Fruit fly (Drosophila melanogaster) whole organism, embryonic: Measurements from ENCODE around the gene CG11893.

Source experiments
- Atf6 ChIP-seq: fragments of 200-800 bp; sonication (Bioruptor generic); IDR thresholded peaks from 2 replicates; pipeline ENCODE4 v1.3.6; 2022; ENCODE audit warnings: missing biosample characterization, missing genetic modification characterization
- Bdp1 ChIP-seq: fragments of 200-800 bp; sonication (Bioruptor generic); optimal IDR thresholded peaks from 3 replicates; lab custom pipeline; 2016; ENCODE audit warnings: missing biosample characterization, missing genetic modification characterization
- CG1024 ChIP-seq: fragments of 200-800 bp; sonication (Bioruptor generic); IDR thresholded peaks from 2 replicates; pipeline ENCODE4 v1.3.6; 2022; ENCODE audit warnings: missing biosample characterization, missing genetic modification characterization
- CG11398 ChIP-seq: fragments of 200-800 bp; sonication (Bioruptor generic); optimal IDR thresholded peaks from 2 replicates; lab custom pipeline; 2016; ENCODE audit warnings: missing biosample characterization, missing genetic modification characterization
- CG11696 ChIP-seq: fragments of 200-800 bp; sonication (Bioruptor generic); IDR thresholded peaks from 2 replicates; pipeline ENCODE4 v1.3.6; 2022; ENCODE audit warnings: missing biosample characterization, missing genetic modification characterization
- CG1529 ChIP-seq: fragments of 200-800 bp; sonication (Bioruptor generic); optimal IDR thresholded peaks from 3 replicates; lab custom pipeline; 2018; ENCODE audit warnings: missing biosample characterization, missing genetic modification characterization
- CG16779 ChIP-seq: fragments of 200-800 bp; sonication (Bioruptor generic); IDR thresholded peaks from 2 replicates; pipeline ENCODE4 v1.3.6; 2022; ENCODE audit warnings: missing biosample characterization, missing genetic modification characterization
- CG17385 ChIP-seq: fragments of 200-800 bp; sonication (Bioruptor generic); optimal IDR thresholded peaks from 3 replicates; lab custom pipeline; 2018; ENCODE audit warnings: missing biosample characterization, mild to moderate bottlenecking, missing genetic modification characterization
- CG18011 ChIP-seq: fragments of 200-800 bp; sonication (Bioruptor generic); optimal IDR thresholded peaks from 2 replicates; lab custom pipeline; 2017; ENCODE audit warnings: missing biosample characterization, missing genetic modification characterization, mild to moderate bottlenecking, moderate library complexity, missing genotype
- CG18619 ChIP-seq: fragments of 200-800 bp; sonication (Bioruptor generic); optimal IDR thresholded peaks from 3 replicates; lab custom pipeline; 2017; ENCODE audit warnings: missing biosample characterization, mild to moderate bottlenecking, missing genetic modification characterization
- CG18764 ChIP-seq: fragments of 200-800 bp; sonication (Bioruptor generic); optimal IDR thresholded peaks from 3 replicates; lab custom pipeline; 2016; ENCODE audit warnings: missing biosample characterization, missing genetic modification characterization
- CG30020 ChIP-seq: fragments of 200-800 bp; optimal IDR thresholded peaks from 2 replicates; lab custom pipeline; 2019; ENCODE audit warnings: missing biosample characterization, mild to moderate bottlenecking, missing genetic modification characterization, moderate library complexity
- CG4617 ChIP-seq: fragments of 200-800 bp; sonication (Bioruptor generic); optimal IDR thresholded peaks from 3 replicates; lab custom pipeline; 2016; ENCODE audit warnings: missing biosample characterization, missing genetic modification characterization, borderline replicate concordance
- CG7271 ChIP-seq: fragments of 200-800 bp; sonication (Bioruptor generic); optimal IDR thresholded peaks from 2 replicates; lab custom pipeline; 2018; ENCODE audit warnings: missing biosample characterization, mild to moderate bottlenecking, missing genetic modification characterization, moderate library complexity
- CG7357 ChIP-seq: fragments of 200-800 bp; sonication (Bioruptor generic); IDR thresholded peaks from 3 replicates; pipeline ENCODE4 v1.3.6; 2022; ENCODE audit warnings: missing biosample characterization, missing genetic modification characterization
- CG8924 ChIP-seq: fragments of 200-800 bp; optimal IDR thresholded peaks from 3 replicates; lab custom pipeline; 2019; ENCODE audit warnings: missing biosample characterization, mild to moderate bottlenecking, missing genetic modification characterization, moderate library complexity
- CG9817 ChIP-seq: fragments of 200-800 bp; sonication (Bioruptor generic); optimal IDR thresholded peaks from 2 replicates; lab custom pipeline; 2018; ENCODE audit warnings: missing biosample characterization, mild to moderate bottlenecking, missing genetic modification characterization, moderate library complexity
- Chrac-16 ChIP-seq: fragments of 200-800 bp; sonication (Bioruptor generic); optimal IDR thresholded peaks from 3 replicates; lab custom pipeline; 2016; ENCODE audit warnings: missing biosample characterization, missing genetic modification characterization
- D19A ChIP-seq: fragments of 200-800 bp; optimal IDR thresholded peaks from 3 replicates; lab custom pipeline; 2019; ENCODE audit warnings: missing biosample characterization, mild to moderate bottlenecking, missing genetic modification characterization, moderate library complexity
- Deaf1 ChIP-seq: fragments of 200-800 bp; optimal IDR thresholded peaks from 3 replicates; lab custom pipeline; 2019; ENCODE audit warnings: missing biosample characterization, mild to moderate bottlenecking, missing genetic modification characterization, moderate library complexity
- Doc2 ChIP-seq: fragments of 200-800 bp; sonication (Bioruptor generic); IDR thresholded peaks from 2 replicates; pipeline ENCODE4 v1.3.6; 2022; ENCODE audit warnings: missing biosample characterization, missing genetic modification characterization
- Eip74EF ChIP-seq, 2 experiments: fragments of 200-800 bp in 1 of 2; fragments of >200 bp in 1 of 2; sonication (Bioruptor generic) in 1 of 2; optimal IDR thresholded peaks; 2 replicates each; lab custom pipeline; 2017 to 2019; ENCODE audit warnings: missing biosample characterization in 2 of 2, missing genetic modification characterization in 2 of 2, mild to moderate bottlenecking in 1 of 2, moderate library complexity in 1 of 2
- Hey ChIP-seq: fragments of 200-800 bp; sonication (Bioruptor generic); optimal IDR thresholded peaks from 3 replicates; lab custom pipeline; 2018; ENCODE audit warnings: missing biosample characterization, mild to moderate bottlenecking, missing genetic modification characterization
- Lim3 ChIP-seq: fragments of 200-800 bp; sonication (Bioruptor generic); IDR thresholded peaks from 2 replicates; pipeline ENCODE4 v1.3.6; 2022; ENCODE audit warnings: missing biosample characterization, missing genetic modification characterization
- MTF-1 ChIP-seq: fragments of 200-800 bp; sonication (Bioruptor generic); optimal IDR thresholded peaks from 2 replicates; lab custom pipeline; 2018; ENCODE audit warnings: missing biosample characterization, mild to moderate bottlenecking, missing genetic modification characterization, borderline replicate concordance
- NC2α ChIP-seq: fragments of 200-800 bp; sonication (Bioruptor generic); optimal IDR thresholded peaks from 2 replicates; lab custom pipeline; 2016; ENCODE audit warnings: missing biosample characterization, missing genetic modification characterization
- Nf-YC ChIP-seq: fragments of 200-800 bp; optimal IDR thresholded peaks from 3 replicates; lab custom pipeline; 2019; ENCODE audit warnings: missing biosample characterization, mild to moderate bottlenecking, missing genetic modification characterization, moderate library complexity
- Pdp1 ChIP-seq, 2 experiments: fragments of 200-800 bp; sonication (Bioruptor generic); optimal IDR thresholded peaks; 3 replicates each; lab custom pipeline; 2016; ENCODE audit warnings: missing biosample characterization in 2 of 2, missing genetic modification characterization in 2 of 2, mild to moderate bottlenecking in 1 of 2, moderate library complexity in 1 of 2
- Ravus ChIP-seq: fragments of 200-800 bp; sonication (Bioruptor generic); IDR thresholded peaks from 2 replicates; pipeline ENCODE4 v1.3.6; 2022; ENCODE audit warnings: missing biosample characterization, missing genetic modification characterization
- abd-A ChIP-seq: fragments of 200-800 bp; sonication (Bioruptor generic); optimal IDR thresholded peaks from 3 replicates; lab custom pipeline; 2019; ENCODE audit warnings: missing biosample characterization, mild to moderate bottlenecking, missing genetic modification characterization, moderate library complexity
- ap ChIP-seq: fragments of 200-800 bp; sonication (Bioruptor generic); IDR thresholded peaks from 2 replicates; pipeline ENCODE4 v1.3.6; 2022; ENCODE audit warnings: missing biosample characterization, missing genetic modification characterization
- az2 ChIP-seq: fragments of 200-800 bp; sonication (Bioruptor generic); optimal IDR thresholded peaks from 3 replicates; lab custom pipeline; 2016; ENCODE audit warnings: missing biosample characterization, missing genetic modification characterization
- bigmax ChIP-seq: fragments of 200-800 bp; sonication (Bioruptor generic); optimal IDR thresholded peaks from 2 replicates; lab custom pipeline; 2018; ENCODE audit warnings: missing biosample characterization, mild to moderate bottlenecking, missing genetic modification characterization
- br ChIP-seq: fragments of >200 bp; optimal IDR thresholded peaks from 2 replicates; lab custom pipeline; 2017
- dati ChIP-seq: fragments of 200-800 bp; sonication (Bioruptor generic); IDR thresholded peaks from 2 replicates; pipeline ENCODE4 v1.3.6; 2022; ENCODE audit warnings: missing biosample characterization, missing genetic modification characterization
- dpn ChIP-seq, 2 experiments: fragments of 200-800 bp; sonication (Bioruptor generic); optimal IDR thresholded peaks; 3 replicates each; lab custom pipeline; 2016; ENCODE audit warnings: missing biosample characterization in 2 of 2, missing genetic modification characterization in 2 of 2
- dysf ChIP-seq: fragments of 200-800 bp; sonication (Bioruptor generic); IDR thresholded peaks from 3 replicates; pipeline ENCODE4 v1.3.6; 2022; ENCODE audit warnings: missing biosample characterization, missing genetic modification characterization
- eyg ChIP-seq: fragments of 200-800 bp; sonication (Bioruptor generic); optimal IDR thresholded peaks from 3 replicates; lab custom pipeline; 2016; ENCODE audit warnings: missing biosample characterization, missing genetic modification characterization
- gcm ChIP-seq: fragments of 200-800 bp; sonication (Bioruptor generic); optimal IDR thresholded peaks from 2 replicates; lab custom pipeline; 2019; ENCODE audit warnings: missing biosample characterization, mild to moderate bottlenecking, missing genetic modification characterization, moderate library complexity
- gem ChIP-seq: fragments of 200-800 bp; sonication (Bioruptor generic); optimal IDR thresholded peaks from 2 replicates; lab custom pipeline; 2019; ENCODE audit warnings: missing biosample characterization, mild to moderate bottlenecking, missing genetic modification characterization, moderate library complexity
- mirr ChIP-seq: fragments of 200-800 bp; sonication (Bioruptor generic); optimal IDR thresholded peaks from 3 replicates; lab custom pipeline; 2018; ENCODE audit warnings: missing biosample characterization, mild to moderate bottlenecking, missing genetic modification characterization
- mld ChIP-seq: fragments of 200-800 bp; sonication (Bioruptor generic); IDR thresholded peaks from 3 replicates; pipeline ENCODE4 v1.3.6; 2022; ENCODE audit warnings: missing biosample characterization, missing genetic modification characterization; ENCODE audit not compliant: partially characterized antibody
- nom ChIP-seq: fragments of 200-800 bp; sonication (Bioruptor generic); optimal IDR thresholded peaks from 2 replicates; lab custom pipeline; 2017; ENCODE audit warnings: missing biosample characterization, missing genetic modification characterization, mild to moderate bottlenecking, moderate library complexity, missing genetic modification reagents
- org-1 ChIP-seq: fragments of 200-800 bp; sonication (Bioruptor generic); optimal IDR thresholded peaks from 2 replicates; lab custom pipeline; 2017; ENCODE audit warnings: missing biosample characterization, missing genetic modification characterization
- pum ChIP-seq: fragments of 200-800 bp; sonication (Bioruptor generic); optimal IDR thresholded peaks from 2 replicates; lab custom pipeline; 2016; ENCODE audit warnings: missing biosample characterization, missing genetic modification characterization
- ro ChIP-seq: fragments of 200-800 bp; sonication (Bioruptor generic); IDR thresholded peaks from 2 replicates; pipeline ENCODE4 v1.3.6; 2022; ENCODE audit warnings: missing biosample characterization, missing genetic modification characterization
- salm ChIP-seq: fragments of 200-800 bp; sonication (Bioruptor generic); optimal IDR thresholded peaks from 2 replicates; lab custom pipeline; 2018; ENCODE audit warnings: missing biosample characterization, mild to moderate bottlenecking, missing genetic modification characterization
- sima ChIP-seq: fragments of 200-800 bp; sonication (Bioruptor generic); optimal IDR thresholded peaks from 2 replicates; lab custom pipeline; 2016; ENCODE audit warnings: missing biosample characterization, missing genetic modification characterization
- stc ChIP-seq: fragments of 200-800 bp; sonication (Bioruptor generic); IDR thresholded peaks from 2 replicates; pipeline ENCODE4 v1.3.6; 2022; ENCODE audit warnings: missing biosample characterization, missing genetic modification characterization
- tna ChIP-seq: fragments of 200-800 bp; sonication (Bioruptor generic); IDR thresholded peaks from 2 replicates; pipeline ENCODE4 v1.3.6; 2022; ENCODE audit warnings: missing biosample characterization, missing genetic modification characterization; ENCODE audit not compliant: partially characterized antibody

Gene CG11893

dm6 chr3R:25258628-25259240 lies 31.0 kb upstream of the CG11893 start, which contains the start of gene CG11857 (continued):
- TF ChIP-seq Pdp1 (GFP tag; optimal IDR thresholded peaks at IDR 0.05; lab: Kevin White, UChicago) (peak; percentile 98), D19A (tag; lab: Kevin White, UChicago) (peak; percentile 92), NC2α (peak; percentile 90), CG1529 (GFP tag; lab: Kevin White, UChicago) (peak; percentile 94), org-1 (peak; percentile 93), ro (GFP tag; lab: Robert Waterston, UW) (peak; percentile 98), nom (GFP tag; lab: Kevin White, UChicago) (peak; percentile 80), Eip74EF (GFP tag; optimal IDR thresholded peaks at IDR 0.05; lab: Kevin White, UChicago) (peak in 1 of 2 experiments; percentile 85), abd-A (tag; lab: Kevin White, UChicago) (no peak), Hey (peak; percentile 87), CG18764 (GFP tag; lab: Kevin White, UChicago) (peak; percentile 97), gcm (peak; percentile 94), MTF-1 (GFP tag; lab: Kevin White, UChicago) (peak; percentile 91), Chrac-16 (peak; percentile 99), CG7357 (GFP tag; lab: Robert Waterston, UW) (peak; percentile 95), sima (GFP tag; lab: Kevin White, UChicago) (peak; percentile 90), dysf (peak; percentile 99), Lim3 (GFP tag; lab: Robert Waterston, UW) (peak; percentile 95), CG4617 (GFP tag; lab: Kevin White, UChicago) (peak; percentile 99), CG30020 (tag; lab: Kevin White, UChicago) (peak; percentile 92), dpn (GFP tag; optimal IDR thresholded peaks at IDR 0.05; lab: Kevin White, UChicago) (peak; percentile 98 to 99), pum (GFP tag; lab: Kevin White, UChicago) (peak; percentile 99), CG7271 (tag; lab: Kevin White, UChicago) (peak; percentile 95), Doc2 (GFP tag; lab: Robert Waterston, UW) (peak; percentile 97), CG9817 (tag; lab: Kevin White, UChicago) (peak; percentile 99), CG18011 (peak; percentile 90), br (lab: Kevin White, UChicago) (no peak), Bdp1 (peak; percentile 93), gem (tag; lab: Kevin White, UChicago) (peak; percentile 99), CG11696 (GFP tag; lab: Robert Waterston, UW) (peak; percentile 89), Atf6 (peak; percentile 98), eyg (peak; percentile 94), CG8924 (tag; lab: Kevin White, UChicago) (peak; percentile 98), salm (tag; lab: Kevin White, UChicago) (peak; percentile 88), mirr (peak; percentile 95), CG17385 (GFP tag; lab: Kevin White, UChicago) (peak; percentile 94), mld (peak; percentile 98), Deaf1 (tag; lab: Kevin White, UChicago) (peak; percentile 79), stc (GFP tag; lab: Robert Waterston, UW) (peak; percentile 98), bigmax (GFP tag; lab: Kevin White, UChicago) (peak; percentile 60), dati (GFP tag; lab: Robert Waterston, UW) (peak; percentile 95), CG11398 (GFP tag; lab: Kevin White, UChicago) (peak; percentile 94), CG1024 (GFP tag; lab: Robert Waterston, UW) (peak; percentile 95), CG18619 (GFP tag; lab: Kevin White, UChicago) (peak; percentile 97), Ravus (GFP tag; lab: Robert Waterston, UW) (peak; percentile 95), CG16779 (GFP tag; lab: Robert Waterston, UW) (peak; percentile 94), ap (peak; percentile 97), Nf-YC (tag; lab: Kevin White, UChicago) (peak; percentile 87), az2 (GFP tag; lab: Kevin White, UChicago) (peak; percentile 99), tna (GFP tag; lab: Robert Waterston, UW) (peak; percentile 99)
